Fruit fly (Drosophila melanogaster): ENCODE data around the gene CycJ.
A peak's percentile ranks its signal among the peaks of the same experiment; 100 is the strongest.

CycJ gene

dm6 chr3L:3438473-3438872, 27.8 kb upstream of the CycJ start (continued):
- TF ChIP-seq CG15601 (tag; optimal IDR thresholded peaks at IDR 0.05): peak; percentile 72
- no peak for TF ChIP-seq CG2129 (GFP tag; IDR thresholded peaks at IDR 0.05; ENCODE audit: partially characterized antibody)
- no peak for TF ChIP-seq chinmo (GFP tag; IDR thresholded peaks at IDR 0.05; ENCODE audit: partially characterized antibody)
- no peak for TF ChIP-seq knrl (GFP tag; IDR thresholded peaks at IDR 0.05; ENCODE audit: partially characterized antibody)
- no peak for TF ChIP-seq CG3995 (GFP tag; optimal IDR thresholded peaks at IDR 0.05)
- TF ChIP-seq ci (GFP tag; IDR thresholded peaks at IDR 0.05): peak; percentile 34; the same call in 1 of the 3 replicates
- no peak for TF ChIP-seq trh (GFP tag; optimal IDR thresholded peaks at IDR 0.05)
- peak; percentile 47 for TF ChIP-seq org-1 (GFP tag; optimal IDR thresholded peaks at IDR 0.05)
- no peak; the same call in 2 of the 3 replicates for TF ChIP-seq croc (GFP tag; conservative IDR thresholded peaks at IDR 0.05)
- TF ChIP-seq zen (tag; optimal IDR thresholded peaks at IDR 0.05): peak; percentile 65
- TF ChIP-seq tap (tag; optimal IDR thresholded peaks at IDR 0.05): peak; percentile 59
- no peak for TF ChIP-seq B-H2 (GFP tag; optimal IDR thresholded peaks at IDR 0.05)
- TF ChIP-seq CG11695 (GFP tag; IDR thresholded peaks at IDR 0.05): peak; percentile 74
- TF ChIP-seq az2 (GFP tag; optimal IDR thresholded peaks at IDR 0.05): peak; percentile 72
- peak; percentile 27; the same call in 1 of the 2 replicates for TF ChIP-seq Atf6 (GFP tag; IDR thresholded peaks at IDR 0.05)
- peak; percentile 59 for TF ChIP-seq Six4 (GFP tag; optimal IDR thresholded peaks at IDR 0.05)
- peak; percentile 17 for TF ChIP-seq NK7.1 (GFP tag; optimal IDR thresholded peaks at IDR 0.05)
- TF ChIP-seq nerfin-2 (GFP tag; IDR thresholded peaks at IDR 0.05; ENCODE audit: partially characterized antibody): no peak
- TF ChIP-seq HLH4C (GFP tag; IDR thresholded peaks at IDR 0.05; ENCODE audit: partially characterized antibody): no peak
- TF ChIP-seq NFAT (GFP tag; IDR thresholded peaks at IDR 0.05): no peak
- TF ChIP-seq CG12071 (GFP tag; optimal IDR thresholded peaks at IDR 0.05): no peak
- peak; percentile 10 for TF ChIP-seq CrebB (tag; optimal IDR thresholded peaks at IDR 0.05)
- TF ChIP-seq CG10462 (GFP tag; optimal IDR thresholded peaks at IDR 0.05): peak; percentile 58
- peak; percentile 68 for TF ChIP-seq NC2β (GFP tag; optimal IDR thresholded peaks at IDR 0.05)
- TF ChIP-seq crol (GFP tag; IDR thresholded peaks at IDR 0.05): peak; percentile 15; the same call in 1 of the 2 replicates
- TF ChIP-seq mirr (GFP tag; optimal IDR thresholded peaks at IDR 0.05): no peak
- TF ChIP-seq CG4730 (GFP tag; IDR thresholded peaks at IDR 0.05): peak; percentile 37; the same call in 1 of the 2 replicates
- peak; percentile 18 for TF ChIP-seq Mad (GFP tag; optimal IDR thresholded peaks at IDR 0.05)
- TF ChIP-seq so (GFP tag; IDR thresholded peaks at IDR 0.05): peak; percentile 11; the same call in 1 of the 3 replicates
- TF ChIP-seq CG13775 (GFP tag; optimal IDR thresholded peaks at IDR 0.05): peak; percentile 65
- no peak for TF ChIP-seq CG6791 (GFP tag; IDR thresholded peaks at IDR 0.05; ENCODE audit: partially characterized antibody)
- TF ChIP-seq hbn (GFP tag; IDR thresholded peaks at IDR 0.05; ENCODE audit: partially characterized antibody): no peak
- TF ChIP-seq Antp (GFP tag; optimal IDR thresholded peaks at IDR 0.05): peak; percentile 49
- TF ChIP-seq salm (tag; optimal IDR thresholded peaks at IDR 0.05): peak; percentile 54
- peak; percentile 44 for TF ChIP-seq CG10654 (GFP tag; optimal IDR thresholded peaks at IDR 0.05)
- TF ChIP-seq Chrac-16 (GFP tag; optimal IDR thresholded peaks at IDR 0.05): peak; percentile 67
- TF ChIP-seq tup (GFP tag; optimal IDR thresholded peaks at IDR 0.05): no peak
- TF ChIP-seq CG12659 (GFP tag; optimal IDR thresholded peaks at IDR 0.05): peak; percentile 44
- no peak for TF ChIP-seq fd64A (GFP tag; optimal IDR thresholded peaks at IDR 0.05)
- 0 out of 3 replicates have a peak, but pooled peaks have one; percentile 36 for TF ChIP-seq H15 (GFP tag; IDR thresholded peaks at IDR 0.05)
- TF ChIP-seq pros (GFP tag; optimal IDR thresholded peaks at IDR 0.05): peak; percentile 62
- TF ChIP-seq CG13123 (GFP tag; optimal IDR thresholded peaks at IDR 0.05): peak; percentile 7
- 0 out of 3 replicates have a peak, but pooled peaks have one; percentile 61 for TF ChIP-seq CG3726 (GFP tag; IDR thresholded peaks at IDR 0.05)
- TF ChIP-seq CG12155 (GFP tag; optimal IDR thresholded peaks at IDR 0.05): peak; percentile 33
- no peak for TF ChIP-seq Dip3 (GFP tag; optimal IDR thresholded peaks at IDR 0.05)
- TF ChIP-seq CG6854 (GFP tag; optimal IDR thresholded peaks at IDR 0.05): no peak
- TF ChIP-seq CG6683 (GFP tag; optimal IDR thresholded peaks at IDR 0.05): peak; percentile 49
- TF ChIP-seq pho (GFP tag; optimal IDR thresholded peaks at IDR 0.05): peak; percentile 11
- peak; percentile 54 for TF ChIP-seq Fer3 (tag; optimal IDR thresholded peaks at IDR 0.05)
- TF ChIP-seq scrt (GFP tag; optimal IDR thresholded peaks at IDR 0.05): peak; percentile 39
